Worm (Caenorhabditis elegans) whole organism, early embryonic: ENCODE data around the gene mmaa-1.

Experiments used
- B0310.2 ChIP-seq: sonication (generic microtip); optimal IDR thresholded peaks from 2 replicates; lab custom pipeline; 2016; ENCODE audit warnings: mild to moderate bottlenecking, missing genetic modification characterization, missing compliant biosample characterization
- F13C5.2 ChIP-seq: sonication (generic microtip); optimal IDR thresholded peaks from 2 replicates; lab custom pipeline; 2017; ENCODE audit warnings: mild to moderate bottlenecking, missing genetic modification characterization, inconsistent platforms, missing compliant biosample characterization
- aly-1 ChIP-seq: sonication (generic microtip); optimal IDR thresholded peaks from 2 replicates; lab custom pipeline; 2016; ENCODE audit warnings: missing genetic modification characterization, missing compliant biosample characterization
- ama-1 ChIP-seq: fragments of 150-350 bp; optimal IDR thresholded peaks from 2 replicates; lab custom pipeline; 2014
- ceh-13 ChIP-seq: fragments of 200-800 bp; sonication (Bioruptor generic); optimal IDR thresholded peaks from 2 replicates; lab custom pipeline; 2018; ENCODE audit warnings: mild to moderate bottlenecking, missing genetic modification characterization, missing compliant biosample characterization
- ceh-36 ChIP-seq: sonication (generic microtip); optimal IDR thresholded peaks from 2 replicates; lab custom pipeline; 2016; ENCODE audit warnings: missing genetic modification characterization, inconsistent platforms, missing compliant biosample characterization
- ets-7 ChIP-seq: sonication (generic microtip); optimal IDR thresholded peaks from 2 replicates; lab custom pipeline; 2016; ENCODE audit warnings: missing genotype, missing genetic modification characterization, missing compliant biosample characterization
- flt-1 ChIP-seq: fragments of 200-800 bp; sonication (Bioruptor generic); IDR thresholded peaks from 2 replicates; pipeline ENCODE4 v1.3.6; 2022; ENCODE audit warnings: missing genetic modification characterization, missing compliant biosample characterization
- hmbx-1 ChIP-seq: sonication (generic microtip); optimal IDR thresholded peaks from 2 replicates; lab custom pipeline; 2016; ENCODE audit warnings: mild to moderate bottlenecking, missing genetic modification characterization, missing compliant biosample characterization
- hmg-4 ChIP-seq: fragments of 200-800 bp; sonication (Bioruptor generic); optimal IDR thresholded peaks from 2 replicates; lab custom pipeline; 2018; ENCODE audit warnings: mild to moderate bottlenecking, missing genetic modification characterization, missing compliant biosample characterization
- hnd-1 ChIP-seq: sonication (generic microtip); optimal IDR thresholded peaks from 2 replicates; lab custom pipeline; 2016; ENCODE audit warnings: missing genetic modification characterization, missing compliant biosample characterization
- pes-1 ChIP-seq: fragments of 200-800 bp; sonication (Bioruptor generic); IDR thresholded peaks from 2 replicates; pipeline ENCODE4 v1.3.6; 2022; ENCODE audit warnings: missing genetic modification reagents, missing genetic modification characterization, missing compliant biosample characterization
- scrt-1 ChIP-seq: fragments of 200-800 bp; sonication (Bioruptor generic); IDR thresholded peaks from 2 replicates; pipeline ENCODE4 v1.3.6; 2022; ENCODE audit warnings: missing genetic modification characterization, missing compliant biosample characterization
- sea-1 ChIP-seq: fragments of 200-800 bp; sonication (Bioruptor generic); conservative IDR thresholded peaks from 2 replicates; pipeline ENCODE4 v1.3.6; 2022; ENCODE audit warnings: missing genetic modification characterization, missing compliant biosample characterization
- tbx-11 ChIP-seq: fragments of 200-800 bp; sonication (Bioruptor generic); IDR thresholded peaks from 2 replicates; pipeline ENCODE4 v1.3.6; 2022; ENCODE audit warnings: missing genetic modification characterization, missing compliant biosample characterization
- tbx-37 ChIP-seq: fragments of 200-800 bp; sonication (Bioruptor generic); conservative IDR thresholded peaks from 2 replicates; pipeline ENCODE4 v1.3.6; 2022; ENCODE audit warnings: missing genetic modification reagents, missing genetic modification characterization, missing compliant biosample characterization
- tra-4 ChIP-seq: sonication (generic microtip); optimal IDR thresholded peaks from 2 replicates; lab custom pipeline; 2017; ENCODE audit warnings: missing genetic modification characterization, missing compliant biosample characterization

The mmaa-1 gene

ce11 chrII:7072315-7072589 is 28.7 kb downstream of the mmaa-1 start, which contains the start of gene kars-1:
Gene kars-1 (minus strand): TSS chrII:7072415.
- TF ChIP-seq ceh-13 (GFP tag; lab: Kevin White, UChicago): no peak
- no peak for TF ChIP-seq flt-1 (GFP tag; lab: Robert Waterston, UW)
- TF ChIP-seq tra-4 (tag; lab: Kevin White, UChicago): no peak
- TF ChIP-seq sea-1: no peak
- no peak for TF ChIP-seq ama-1 (lab: Kevin White, UChicago)
- TF ChIP-seq ets-7 (tag; lab: Kevin White, UChicago): no peak

- TF ChIP-seq tbx-37 (no peak), tra-4 (tag; lab: Kevin White, UChicago) (no peak), ets-7 (tag; lab: Kevin White, UChicago) (no peak), flt-1 (GFP tag; lab: Robert Waterston, UW) (no peak), sea-1 (no peak), F13C5.2 (no peak), ceh-36 (tag; lab: Kevin White, UChicago) (no peak), ceh-13 (GFP tag; lab: Kevin White, UChicago) (no peak), hmg-4 (GFP tag; lab: Kevin White, UChicago) (no peak), aly-1 (tag; lab: Kevin White, UChicago) (no peak), B0310.2 (tag; lab: Kevin White, UChicago) (no peak), ama-1 (lab: Kevin White, UChicago) (no peak), scrt-1 (GFP tag; lab: Robert Waterston, UW) (no peak), pes-1 (no peak), tbx-11 (GFP tag; lab: Robert Waterston, UW) (no peak), hnd-1 (tag; lab: Kevin White, UChicago) (no peak)
Observed at ce11 chrII:7070434-7070833, 30.5 kb downstream of the mmaa-1 start.

ce11 chrII:7069866-7070265 is 31.1 kb downstream of the mmaa-1 start, which contains the start of gene him-14:
Gene him-14 (minus strand): TSS chrII:7069966.
- TF ChIP-seq tbx-11 (GFP tag; lab: Robert Waterston, UW) (no peak), aly-1 (tag; lab: Kevin White, UChicago) (no peak), hmbx-1 (tag; lab: Kevin White, UChicago) (no peak), sea-1 (no peak), ceh-13 (GFP tag; lab: Kevin White, UChicago) (no peak), hnd-1 (tag; lab: Kevin White, UChicago) (no peak), hmg-4 (GFP tag; lab: Kevin White, UChicago) (no peak), scrt-1 (GFP tag; lab: Robert Waterston, UW) (no peak), B0310.2 (tag; lab: Kevin White, UChicago) (no peak), ceh-36 (tag; lab: Kevin White, UChicago) (no peak), ama-1 (lab: Kevin White, UChicago) (no peak), pes-1 (no peak)

- TF ChIP-seq aly-1 (tag; lab: Kevin White, UChicago) (no peak), ceh-13 (GFP tag; lab: Kevin White, UChicago) (no peak), ets-7 (tag; lab: Kevin White, UChicago) (no peak), hmbx-1 (tag; lab: Kevin White, UChicago) (no peak), scrt-1 (GFP tag; lab: Robert Waterston, UW) (no peak), flt-1 (GFP tag; lab: Robert Waterston, UW) (no peak), ama-1 (lab: Kevin White, UChicago) (no peak), F13C5.2 (no peak), hnd-1 (tag; lab: Kevin White, UChicago) (no peak), tra-4 (tag; lab: Kevin White, UChicago) (no peak), ceh-36 (tag; lab: Kevin White, UChicago) (no peak), tbx-11 (GFP tag; lab: Robert Waterston, UW) (no peak), sea-1 (no peak), hmg-4 (GFP tag; lab: Kevin White, UChicago) (no peak), pes-1 (no peak), B0310.2 (tag; lab: Kevin White, UChicago) (no peak), tbx-37 (no peak)
Observed at ce11 chrII:7065391-7065790, 35.6 kb downstream of the mmaa-1 start, which contains the start of gene nos-2. Gene nos-2 (plus strand): TSS chrII:7065618.

ce11 chrII:7061730-7062129 is 39.2 kb downstream of the mmaa-1 start, which contains the start of gene acs-6:
Gene acs-6 (plus strand): TSS chrII:7062030.
- TF ChIP-seq hnd-1 (tag; lab: Kevin White, UChicago) (no peak), ama-1 (lab: Kevin White, UChicago) (no peak), ets-7 (tag; lab: Kevin White, UChicago) (no peak), ceh-36 (tag; lab: Kevin White, UChicago) (no peak), B0310.2 (tag; lab: Kevin White, UChicago) (no peak), hmbx-1 (tag; lab: Kevin White, UChicago) (no peak), flt-1 (GFP tag; lab: Robert Waterston, UW) (no peak), sea-1 (no peak), aly-1 (tag; lab: Kevin White, UChicago) (no peak)

- TF ChIP-seq ceh-36 (tag; lab: Kevin White, UChicago): no peak
- TF ChIP-seq tbx-11 (GFP tag; lab: Robert Waterston, UW): no peak
- TF ChIP-seq ama-1 (lab: Kevin White, UChicago): no peak
- no peak for TF ChIP-seq ceh-13 (GFP tag; lab: Kevin White, UChicago)
- TF ChIP-seq flt-1 (GFP tag; lab: Robert Waterston, UW): no peak
- no peak for TF ChIP-seq pes-1
- no peak for TF ChIP-seq F13C5.2
- TF ChIP-seq B0310.2 (tag; lab: Kevin White, UChicago): no peak
- no peak for TF ChIP-seq sea-1
- no peak for TF ChIP-seq tbx-37
- TF ChIP-seq hnd-1 (tag; lab: Kevin White, UChicago): no peak
- TF ChIP-seq ets-7 (tag; lab: Kevin White, UChicago): no peak
- no peak for TF ChIP-seq tra-4 (tag; lab: Kevin White, UChicago)
- no peak for TF ChIP-seq scrt-1 (GFP tag; lab: Robert Waterston, UW)
- TF ChIP-seq aly-1 (tag; lab: Kevin White, UChicago): no peak
Observed at ce11 chrII:7060791-7061190, 40.2 kb downstream of the mmaa-1 start.

- no peak for TF ChIP-seq F13C5.2
- TF ChIP-seq hnd-1 (tag; lab: Kevin White, UChicago): no peak
- TF ChIP-seq ama-1 (lab: Kevin White, UChicago): no peak
- no peak for TF ChIP-seq scrt-1 (GFP tag; lab: Robert Waterston, UW)
- no peak for TF ChIP-seq ceh-36 (tag; lab: Kevin White, UChicago)
- no peak for TF ChIP-seq aly-1 (tag; lab: Kevin White, UChicago)
- no peak for TF ChIP-seq hmg-4 (GFP tag; lab: Kevin White, UChicago)
- TF ChIP-seq sea-1: no peak
- TF ChIP-seq B0310.2 (tag; lab: Kevin White, UChicago): no peak
- TF ChIP-seq tra-4 (tag; lab: Kevin White, UChicago): no peak
- no peak for TF ChIP-seq pes-1
- TF ChIP-seq tbx-11 (GFP tag; lab: Robert Waterston, UW): no peak
- no peak for TF ChIP-seq hmbx-1 (tag; lab: Kevin White, UChicago)
- no peak for TF ChIP-seq flt-1 (GFP tag; lab: Robert Waterston, UW)
- TF ChIP-seq ceh-13 (GFP tag; lab: Kevin White, UChicago): no peak
- TF ChIP-seq tbx-37: no peak
Observed at ce11 chrII:7060202-7060601, 40.8 kb downstream of the mmaa-1 start.
